Worm (Caenorhabditis elegans) whole organism, L4/young adult: ENCODE measurements around the gene Y4C6B.1.

ENCODE experiments used
- W03F9.2 ChIP-seq: fragments of 150-350 bp; optimal IDR thresholded peaks from 2 replicates; lab custom pipeline; 2014; ENCODE audit warnings: missing biosample characterization, missing genetic modification characterization
- dao-5 ChIP-seq: sonication (generic microtip); optimal IDR thresholded peaks from 2 replicates; lab custom pipeline; 2016; ENCODE audit warnings: missing genotype, missing genetic modification characterization, moderate library complexity, missing compliant biosample characterization
- him-1 ChIP-seq: sonication (generic microtip); optimal IDR thresholded peaks from 2 replicates; lab custom pipeline; 2016; ENCODE audit warnings: missing genotype, missing genetic modification reagents, missing genetic modification characterization, missing compliant biosample characterization

DNA sequence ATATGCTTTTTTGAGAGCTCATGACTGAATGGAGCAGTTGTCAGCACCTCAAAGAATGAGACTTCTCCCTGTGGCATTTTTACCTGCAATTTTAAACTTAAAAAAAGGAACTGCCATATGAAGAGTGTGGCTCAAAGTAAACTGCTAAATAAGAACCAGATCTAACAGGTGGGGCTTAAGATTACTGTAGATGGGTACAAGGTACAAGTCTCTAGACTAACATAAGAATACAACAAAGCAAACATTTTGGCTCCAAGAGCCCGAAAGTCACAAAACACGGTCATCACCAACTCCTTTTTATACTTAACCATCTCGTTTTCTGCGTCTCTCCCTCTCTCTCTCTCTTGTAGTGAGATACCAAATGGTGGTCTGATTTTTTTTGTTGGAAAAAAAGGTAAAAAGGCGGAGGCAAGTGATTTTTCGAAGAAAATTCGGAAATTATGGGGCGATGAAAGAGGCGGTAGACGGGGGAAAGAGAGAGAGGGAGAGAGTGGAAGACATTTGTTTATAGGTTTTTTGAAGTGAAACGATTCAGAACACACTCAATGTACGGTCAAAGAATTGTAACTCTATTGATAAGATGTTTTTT lies 34.3 kb downstream of the Y4C6B.1 start, which contains the start of gene elo-6:
- TF ChIP-seq him-1 (no peak), W03F9.2 (tag; lab: Kevin White, UChicago) (no peak), dao-5 (tag; lab: Kevin White, UChicago) (no peak)
